Worm (Caenorhabditis elegans) whole organism, early embryonic: Measurements from ENCODE around the gene W06E11.1.

Source experiments
- B0310.2 ChIP-seq: sonication (generic microtip); optimal IDR thresholded peaks from 2 replicates; lab custom pipeline; 2016; ENCODE audit warnings: mild to moderate bottlenecking, missing genetic modification characterization, missing compliant biosample characterization
- F13C5.2 ChIP-seq: sonication (generic microtip); optimal IDR thresholded peaks from 2 replicates; lab custom pipeline; 2017; ENCODE audit warnings: mild to moderate bottlenecking, missing genetic modification characterization, inconsistent platforms, missing compliant biosample characterization
- aly-1 ChIP-seq: sonication (generic microtip); optimal IDR thresholded peaks from 2 replicates; lab custom pipeline; 2016; ENCODE audit warnings: missing genetic modification characterization, missing compliant biosample characterization
- ama-1 ChIP-seq: fragments of 150-350 bp; optimal IDR thresholded peaks from 2 replicates; lab custom pipeline; 2014
- ceh-13 ChIP-seq: fragments of 200-800 bp; sonication (Bioruptor generic); optimal IDR thresholded peaks from 2 replicates; lab custom pipeline; 2018; ENCODE audit warnings: mild to moderate bottlenecking, missing genetic modification characterization, missing compliant biosample characterization
- ceh-36 ChIP-seq: sonication (generic microtip); optimal IDR thresholded peaks from 2 replicates; lab custom pipeline; 2016; ENCODE audit warnings: missing genetic modification characterization, inconsistent platforms, missing compliant biosample characterization
- ets-7 ChIP-seq: sonication (generic microtip); optimal IDR thresholded peaks from 2 replicates; lab custom pipeline; 2016; ENCODE audit warnings: missing genotype, missing genetic modification characterization, missing compliant biosample characterization
- flt-1 ChIP-seq: fragments of 200-800 bp; sonication (Bioruptor generic); IDR thresholded peaks from 2 replicates; pipeline ENCODE4 v1.3.6; 2022; ENCODE audit warnings: missing genetic modification characterization, missing compliant biosample characterization
- hmbx-1 ChIP-seq: sonication (generic microtip); optimal IDR thresholded peaks from 2 replicates; lab custom pipeline; 2016; ENCODE audit warnings: mild to moderate bottlenecking, missing genetic modification characterization, missing compliant biosample characterization
- hmg-4 ChIP-seq: fragments of 200-800 bp; sonication (Bioruptor generic); optimal IDR thresholded peaks from 2 replicates; lab custom pipeline; 2018; ENCODE audit warnings: mild to moderate bottlenecking, missing genetic modification characterization, missing compliant biosample characterization
- hnd-1 ChIP-seq: sonication (generic microtip); optimal IDR thresholded peaks from 2 replicates; lab custom pipeline; 2016; ENCODE audit warnings: missing genetic modification characterization, missing compliant biosample characterization
- pes-1 ChIP-seq: fragments of 200-800 bp; sonication (Bioruptor generic); IDR thresholded peaks from 2 replicates; pipeline ENCODE4 v1.3.6; 2022; ENCODE audit warnings: missing genetic modification reagents, missing genetic modification characterization, missing compliant biosample characterization
- scrt-1 ChIP-seq: fragments of 200-800 bp; sonication (Bioruptor generic); IDR thresholded peaks from 2 replicates; pipeline ENCODE4 v1.3.6; 2022; ENCODE audit warnings: missing genetic modification characterization, missing compliant biosample characterization
- sea-1 ChIP-seq: fragments of 200-800 bp; sonication (Bioruptor generic); conservative IDR thresholded peaks from 2 replicates; pipeline ENCODE4 v1.3.6; 2022; ENCODE audit warnings: missing genetic modification characterization, missing compliant biosample characterization
- tbx-11 ChIP-seq: fragments of 200-800 bp; sonication (Bioruptor generic); IDR thresholded peaks from 2 replicates; pipeline ENCODE4 v1.3.6; 2022; ENCODE audit warnings: missing genetic modification characterization, missing compliant biosample characterization
- tbx-37 ChIP-seq: fragments of 200-800 bp; sonication (Bioruptor generic); conservative IDR thresholded peaks from 2 replicates; pipeline ENCODE4 v1.3.6; 2022; ENCODE audit warnings: missing genetic modification reagents, missing genetic modification characterization, missing compliant biosample characterization
- tra-4 ChIP-seq: sonication (generic microtip); optimal IDR thresholded peaks from 2 replicates; lab custom pipeline; 2017; ENCODE audit warnings: missing genetic modification characterization, missing compliant biosample characterization

The W06E11.1 gene

DNA sequence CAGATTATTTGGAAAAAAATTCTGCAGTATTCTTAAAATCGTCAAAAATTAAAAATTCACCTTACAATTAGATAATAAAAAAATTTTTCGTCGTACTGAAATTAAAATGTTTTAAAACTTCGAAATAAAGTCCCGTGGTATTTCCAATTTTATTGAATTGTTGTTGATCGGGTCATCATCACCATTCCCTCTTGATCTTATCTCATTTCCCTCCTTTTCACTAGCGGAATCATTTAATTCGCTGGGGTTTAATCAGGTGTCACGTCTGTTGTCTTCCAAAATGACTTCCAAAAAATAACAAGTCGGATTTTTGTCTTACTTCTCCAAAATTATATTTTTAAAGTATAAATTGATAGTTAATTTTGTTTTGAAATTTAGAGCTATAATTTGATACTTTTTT, 14.8 kb downstream of the W06E11.1 start:
- TF ChIP-seq B0310.2 (no peak), scrt-1 (GFP tag; lab: Robert Waterston, UW) (no peak), ama-1 (lab: Kevin White, UChicago) (no peak), flt-1 (GFP tag; lab: Robert Waterston, UW) (no peak), ets-7 (tag; lab: Kevin White, UChicago) (no peak), hmg-4 (GFP tag; lab: Kevin White, UChicago) (no peak)

DNA sequence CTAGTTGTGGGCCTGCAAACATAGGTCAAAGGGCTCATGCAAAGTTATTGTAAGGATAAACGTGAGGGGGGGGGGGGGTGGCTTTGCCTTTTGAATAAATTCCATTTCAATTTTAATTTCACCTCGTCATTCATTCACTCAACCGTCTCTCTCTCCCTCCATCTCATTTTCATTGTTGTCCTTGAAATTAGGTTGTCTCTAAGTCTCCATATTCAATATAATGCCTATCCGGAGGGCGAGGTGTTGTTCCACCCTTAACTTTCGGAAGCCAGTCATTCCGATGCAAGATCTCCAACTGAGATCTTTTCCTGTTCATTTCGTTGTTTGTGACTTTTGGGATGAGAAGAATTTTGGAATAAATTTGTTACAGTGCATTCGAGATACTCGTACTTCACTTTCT, 15.4 kb downstream of the W06E11.1 start:
- TF ChIP-seq ceh-36 (tag; lab: Kevin White, UChicago) (peak; percentile 20), sea-1 (no peak)

DNA sequence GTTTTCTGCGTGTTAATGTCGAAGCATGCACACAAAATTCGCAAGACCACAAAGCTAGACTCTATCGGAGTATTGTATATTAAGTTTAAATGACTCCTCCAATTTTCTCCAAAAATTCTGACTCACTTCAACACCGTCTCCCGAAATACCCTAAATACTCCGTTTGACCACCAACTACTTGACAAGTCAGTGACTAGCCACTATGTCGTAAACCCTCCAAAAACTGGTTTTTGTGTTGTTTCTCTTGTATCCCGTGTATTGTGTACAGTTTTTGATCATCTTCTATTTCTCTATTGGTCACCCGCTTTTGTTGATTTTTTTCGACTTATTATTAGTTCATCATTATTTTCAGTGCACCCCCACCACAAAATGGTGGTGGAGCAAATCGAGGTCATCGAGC, 16.5 kb downstream of the W06E11.1 start, which contains the start of gene C09F5.1:
Gene C09F5.1 (plus strand): TSS at position 353 of the 400 bp plus-strand sequence.
- TF ChIP-seq aly-1 (no peak), ceh-13 (GFP tag; lab: Kevin White, UChicago) (no peak), ceh-36 (tag; lab: Kevin White, UChicago) (no peak), scrt-1 (GFP tag; lab: Robert Waterston, UW) (no peak), hnd-1 (tag; lab: Kevin White, UChicago) (no peak), hmbx-1 (tag; lab: Kevin White, UChicago) (no peak), tbx-11 (GFP tag; lab: Robert Waterston, UW) (no peak), hmg-4 (GFP tag; lab: Kevin White, UChicago) (no peak), ama-1 (lab: Kevin White, UChicago) (no peak), tra-4 (tag; lab: Kevin White, UChicago) (no peak), ets-7 (tag; lab: Kevin White, UChicago) (no peak), pes-1 (GFP tag; lab: Robert Waterston, UW) (no peak), sea-1 (no peak), F13C5.2 (tag; lab: Kevin White, UChicago) (no peak), flt-1 (GFP tag; lab: Robert Waterston, UW) (no peak), B0310.2 (no peak), tbx-37 (no peak)

DNA sequence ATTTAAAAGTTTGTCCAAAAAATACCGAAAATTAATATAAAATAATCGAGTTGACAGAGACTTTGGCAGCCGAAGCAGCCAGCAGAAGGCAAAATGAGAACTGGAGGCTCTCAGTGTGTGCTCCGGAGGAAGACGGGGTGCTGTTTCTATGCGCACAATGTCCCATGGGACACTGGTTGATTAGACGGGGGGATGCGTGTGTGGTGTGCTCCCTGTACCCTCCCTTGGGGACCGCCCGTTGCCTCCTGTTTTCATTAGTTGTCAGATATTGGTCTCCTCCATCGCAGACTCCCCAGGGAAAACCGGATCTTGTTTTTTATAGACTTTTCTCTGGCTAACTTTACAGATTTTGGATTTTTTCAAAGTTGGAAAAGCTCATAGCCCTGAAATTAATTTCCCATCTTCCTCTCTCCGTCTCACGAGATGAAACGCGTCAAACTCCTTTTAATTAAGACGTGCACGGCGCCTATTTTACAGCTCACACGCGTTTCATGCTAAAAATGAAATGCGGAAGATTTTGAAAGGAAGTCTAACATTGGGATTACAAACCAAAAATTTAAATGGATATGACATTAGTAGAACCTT, 23.4 kb downstream of the W06E11.1 start, which contains the start of gene C09F5.3:
Gene C09F5.3 (minus strand): TSS at position 94 of the 585 bp plus-strand sequence.
- TF ChIP-seq B0310.2 (no peak), hnd-1 (tag; lab: Kevin White, UChicago) (no peak), hmbx-1 (tag; lab: Kevin White, UChicago) (no peak), ceh-36 (tag; lab: Kevin White, UChicago) (no peak), sea-1 (no peak), tbx-37 (no peak), tra-4 (tag; lab: Kevin White, UChicago) (no peak)

DNA sequence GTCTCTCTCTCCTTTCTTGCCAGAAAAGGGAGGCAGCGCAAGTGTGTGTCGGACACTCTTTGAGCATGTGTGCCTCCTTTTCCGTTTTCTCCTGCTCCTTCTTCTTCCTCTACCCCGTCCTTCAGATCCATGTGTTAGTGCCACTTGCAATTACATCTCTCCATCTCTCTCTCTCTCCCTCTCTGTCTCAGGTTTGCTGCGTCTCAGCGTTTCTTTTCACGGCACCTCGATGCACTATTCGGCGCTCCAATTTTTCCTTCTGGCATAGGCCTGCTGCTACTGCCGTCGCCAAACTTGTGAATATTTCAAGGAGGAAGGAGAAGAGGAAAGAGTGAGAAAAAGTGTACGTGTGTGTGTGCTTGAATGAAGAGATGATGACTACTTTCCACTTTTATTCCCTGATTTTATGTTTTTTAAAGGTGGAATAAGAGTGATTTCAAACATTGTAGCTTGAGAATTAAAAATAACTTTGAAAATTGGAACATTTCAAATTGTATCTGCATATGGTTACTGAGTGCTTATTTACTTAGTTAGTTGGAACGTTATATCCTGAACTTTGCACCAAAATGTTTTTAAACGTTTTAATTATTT, 26.5 kb downstream of the W06E11.1 start, which contains the start of gene W02B3.3:
Gene W02B3.3 (minus strand): TSS at position 131 of the 591 bp plus-strand sequence.
- TF ChIP-seq aly-1, result no peak
- no peak for TF ChIP-seq flt-1 (GFP tag; lab: Robert Waterston, UW)
- no peak for TF ChIP-seq ama-1 (lab: Kevin White, UChicago)
- no peak for TF ChIP-seq hnd-1 (tag; lab: Kevin White, UChicago)
- no peak for TF ChIP-seq ceh-36 (tag; lab: Kevin White, UChicago)
- TF ChIP-seq hmbx-1 (tag; lab: Kevin White, UChicago), result no peak
- peak; percentile 8 for TF ChIP-seq F13C5.2 (tag; lab: Kevin White, UChicago)
- TF ChIP-seq ets-7 (tag; lab: Kevin White, UChicago), result no peak
- TF ChIP-seq hmg-4 (GFP tag; lab: Kevin White, UChicago), result peak; percentile 46
- no peak for TF ChIP-seq pes-1 (GFP tag; lab: Robert Waterston, UW)

DNA sequence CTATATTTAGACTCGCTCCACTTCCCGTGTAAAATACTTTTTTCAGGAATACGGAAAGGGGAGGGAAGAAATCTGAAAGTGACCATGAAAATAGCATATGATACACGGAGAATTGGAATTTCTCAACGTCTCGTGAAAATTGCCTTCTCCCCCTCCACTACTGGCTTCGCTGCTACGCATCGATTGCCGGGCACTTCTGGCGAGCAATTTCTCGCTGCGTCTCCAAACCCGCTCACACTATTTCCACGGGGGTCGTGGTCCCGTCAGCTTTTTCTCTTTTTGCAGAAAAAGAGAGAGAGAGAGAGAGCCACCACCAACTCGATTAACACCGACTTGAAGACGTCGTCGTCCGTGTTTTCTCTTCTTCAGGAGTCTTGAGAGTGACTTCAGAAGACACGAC, 29.1 kb downstream of the W06E11.1 start:
- no peak for TF ChIP-seq scrt-1 (GFP tag; lab: Robert Waterston, UW)
- TF ChIP-seq ceh-36 (tag; lab: Kevin White, UChicago), result no peak
- no peak for TF ChIP-seq ceh-13 (GFP tag; lab: Kevin White, UChicago)
- no peak for TF ChIP-seq B0310.2
- TF ChIP-seq ets-7 (tag; lab: Kevin White, UChicago), result no peak
- TF ChIP-seq hmbx-1 (tag; lab: Kevin White, UChicago), result no peak
- TF ChIP-seq ama-1 (lab: Kevin White, UChicago), result no peak
- TF ChIP-seq hmg-4 (GFP tag; lab: Kevin White, UChicago), result no peak
- no peak for TF ChIP-seq tbx-37
- no peak for TF ChIP-seq tra-4 (tag; lab: Kevin White, UChicago)
- TF ChIP-seq sea-1, result no peak
- TF ChIP-seq tbx-11 (GFP tag; lab: Robert Waterston, UW), result no peak
- TF ChIP-seq aly-1, result no peak
- TF ChIP-seq flt-1 (GFP tag; lab: Robert Waterston, UW), result no peak
- no peak for TF ChIP-seq F13C5.2 (tag; lab: Kevin White, UChicago)
- no peak for TF ChIP-seq pes-1 (GFP tag; lab: Robert Waterston, UW)

DNA sequence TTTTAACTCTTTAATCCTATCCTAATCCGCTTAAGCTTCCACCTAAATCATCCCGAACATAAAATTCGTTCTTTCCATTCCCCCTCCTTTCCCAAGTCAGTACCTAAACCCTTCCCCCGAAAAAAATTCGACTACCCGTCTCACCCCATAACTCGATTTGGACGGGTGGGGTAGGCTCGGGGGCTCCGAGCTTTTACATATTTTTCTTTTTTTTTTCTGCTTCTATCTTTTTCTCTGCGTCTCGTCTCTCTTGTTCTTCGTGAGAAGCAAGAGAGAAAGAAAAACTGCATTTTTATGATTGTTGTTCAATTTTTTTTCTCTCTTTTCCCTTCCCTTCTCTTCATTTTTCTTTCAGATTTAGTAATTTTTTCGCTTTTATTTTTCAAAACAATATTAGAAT, 33.6 kb downstream of the W06E11.1 start:
- TF ChIP-seq sea-1 (no peak), ets-7 (tag; lab: Kevin White, UChicago) (no peak), hmbx-1 (tag; lab: Kevin White, UChicago) (no peak), flt-1 (GFP tag; lab: Robert Waterston, UW) (no peak), aly-1 (no peak), hmg-4 (GFP tag; lab: Kevin White, UChicago) (no peak), tbx-11 (GFP tag; lab: Robert Waterston, UW) (no peak), ama-1 (lab: Kevin White, UChicago) (no peak), F13C5.2 (tag; lab: Kevin White, UChicago) (no peak), tra-4 (tag; lab: Kevin White, UChicago) (no peak), ceh-36 (tag; lab: Kevin White, UChicago) (no peak)
